Fruit fly (Drosophila melanogaster) whole organism: ENCODE measurements around the gene CG13876.

Source experiments
- CG8478 ChIP-seq: fragments of >200 bp; optimal IDR thresholded peaks from 2 replicates; lab custom pipeline; 2018; ENCODE audit warnings: inconsistent platforms
- Dll ChIP-seq: fragments of >200 bp; optimal IDR thresholded peaks from 2 replicates; lab custom pipeline; 2017
- EcR ChIP-seq, 2 experiments: fragments of >200 bp; optimal IDR thresholded peaks; 2 replicates each; lab custom pipeline; 2017; ENCODE audit warnings: missing biosample characterization in 2 of 2, missing genetic modification characterization in 2 of 2, missing genetic modification reagents in 2 of 2
- pan ChIP-seq: fragments of >200 bp; optimal IDR thresholded peaks from 2 replicates; lab custom pipeline; 2017
- psq ChIP-seq: fragments of >200 bp; optimal IDR thresholded peaks from 2 replicates; lab custom pipeline; 2017
- usp ChIP-seq: fragments of >200 bp; optimal IDR thresholded peaks from 2 replicates; lab custom pipeline; 2017; ENCODE audit warnings: missing biosample characterization, missing genetic modification characterization, mixed read lengths

The CG13876 gene

dm6 chr3L:211200-211599, 5.3 kb downstream of the CG13876 start, which contains the start of gene Prp4k:
Gene Prp4k (minus strand): TSS chr3L:211457.
- TF ChIP-seq usp (no peak), CG8478 (lab: Kevin White, UChicago) (no peak), EcR (GFP tag; optimal IDR thresholded peaks at IDR 0.05; lab: Kevin White, UChicago) (no peak), Dll (lab: Kevin White, UChicago) (no peak)

- TF ChIP-seq Dll (lab: Kevin White, UChicago) (no peak), EcR (GFP tag; optimal IDR thresholded peaks at IDR 0.05; lab: Kevin White, UChicago) (no peak)
Observed at dm6 chr3L:212520-212919, 6.6 kb downstream of the CG13876 start, which contains the start of the genes thoc7 and Dis3l2. Gene thoc7 (minus strand): TSS chr3L:212687. Gene Dis3l2 (plus strand): TSS chr3L:212709.

- TF ChIP-seq pan (lab: Kevin White, UChicago) (no peak), CG8478 (lab: Kevin White, UChicago) (no peak), EcR (GFP tag; optimal IDR thresholded peaks at IDR 0.05; lab: Kevin White, UChicago) (no peak), usp (no peak), psq (lab: Kevin White, UChicago) (no peak), Dll (lab: Kevin White, UChicago) (no peak)
Observed at dm6 chr3L:216325-216724, 10.4 kb downstream of the CG13876 start, which contains the start of gene Kaz1-ORFB. Gene Kaz1-ORFB (plus strand): TSS chr3L:216625.

- TF ChIP-seq pan (lab: Kevin White, UChicago) = no peak
Observed at dm6 chr3L:217480-218118, 11.7 kb downstream of the CG13876 start, which contains the start of gene CG13877. Gene CG13877 (plus strand): TSS chr3L:218068.

DNA sequence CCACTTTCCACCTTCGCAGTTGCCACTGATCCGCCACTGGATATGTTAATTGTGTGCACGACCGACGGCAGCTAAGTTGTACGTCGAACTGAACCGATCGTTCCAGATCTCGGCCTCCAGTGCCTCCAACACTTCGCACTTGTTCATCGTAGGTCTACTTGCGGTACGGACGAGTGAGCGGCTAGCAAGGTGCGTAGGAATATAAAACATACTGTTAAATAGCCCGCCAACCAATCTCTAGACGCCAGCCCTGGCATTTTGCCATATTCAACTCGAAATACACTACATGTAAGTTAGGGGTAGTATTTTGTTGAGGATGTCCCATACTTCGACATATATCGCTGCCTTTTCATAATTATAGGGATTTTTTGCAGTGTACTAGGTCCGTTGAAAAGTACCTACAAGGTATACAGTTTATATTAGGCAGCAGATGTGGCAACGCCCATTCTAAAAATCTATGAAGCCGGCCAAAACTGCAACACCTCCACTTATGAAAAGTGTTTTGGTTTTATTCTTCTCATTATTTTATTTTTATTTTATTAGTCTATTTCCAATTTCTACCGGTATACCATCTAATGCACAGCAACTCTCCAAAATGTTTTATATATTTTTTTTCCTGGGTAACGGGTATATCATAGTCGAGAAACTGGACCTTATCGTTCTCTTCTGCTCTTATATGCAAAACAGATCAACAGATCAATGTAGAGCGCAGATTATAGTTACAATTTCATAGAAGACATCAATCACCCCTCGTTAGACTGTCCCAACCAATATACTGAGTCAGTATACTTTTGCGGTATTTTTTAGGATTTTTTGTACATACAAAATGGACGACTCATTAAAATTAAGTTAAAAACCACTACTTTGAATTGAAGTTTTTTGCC, 17.3 kb downstream of the CG13876 start, which contains the start of the genes pyx and CG33229:
Gene pyx, minus strand, starts transcription at position 51 of the 884 bp plus-strand sequence.
Gene CG33229, plus strand, starts transcription at position 834 of the 884 bp plus-strand sequence.
- TF ChIP-seq usp = no peak
- no peak for TF ChIP-seq pan (lab: Kevin White, UChicago)
- no peak for TF ChIP-seq EcR (GFP tag; optimal IDR thresholded peaks at IDR 0.05; lab: Kevin White, UChicago)
- no peak for TF ChIP-seq psq (lab: Kevin White, UChicago)
- no peak for TF ChIP-seq Dll (lab: Kevin White, UChicago)
- TF ChIP-seq CG8478 (lab: Kevin White, UChicago) = no peak

- TF ChIP-seq Dll (lab: Kevin White, UChicago) (no peak), psq (lab: Kevin White, UChicago) (no peak), usp (no peak), EcR (GFP tag; optimal IDR thresholded peaks at IDR 0.05; lab: Kevin White, UChicago) (no peak), pan (lab: Kevin White, UChicago) (no peak), CG8478 (lab: Kevin White, UChicago) (peak; percentile 45)
Observed at dm6 chr3L:224004-224951, 18.3 kb downstream of the CG13876 start.

DNA sequence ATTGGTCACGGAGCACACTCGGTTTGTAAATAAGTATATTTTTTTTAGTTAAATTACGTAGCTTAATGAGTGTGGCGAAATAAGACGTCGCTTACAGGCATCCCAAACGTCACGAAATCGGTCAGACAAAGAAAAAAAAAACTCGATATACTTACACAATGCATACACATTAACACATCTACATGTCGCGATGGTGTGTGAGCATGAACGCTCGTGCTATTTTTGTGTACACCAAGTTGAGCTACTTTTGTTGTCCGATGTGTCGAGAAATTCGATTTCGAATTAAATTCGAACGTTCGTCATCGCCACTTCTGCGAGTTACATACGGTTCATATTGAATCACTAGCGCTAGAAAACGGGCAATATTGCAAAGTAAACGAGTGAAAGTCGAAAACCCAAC, 19.2 kb downstream of the CG13876 start:
- TF ChIP-seq pan (lab: Kevin White, UChicago) = no peak
- TF ChIP-seq CG8478 (lab: Kevin White, UChicago) = no peak
- no peak for TF ChIP-seq psq (lab: Kevin White, UChicago)
- no peak for TF ChIP-seq EcR (GFP tag; optimal IDR thresholded peaks at IDR 0.05; lab: Kevin White, UChicago)
- no peak for TF ChIP-seq Dll (lab: Kevin White, UChicago)
- TF ChIP-seq usp = no peak

DNA sequence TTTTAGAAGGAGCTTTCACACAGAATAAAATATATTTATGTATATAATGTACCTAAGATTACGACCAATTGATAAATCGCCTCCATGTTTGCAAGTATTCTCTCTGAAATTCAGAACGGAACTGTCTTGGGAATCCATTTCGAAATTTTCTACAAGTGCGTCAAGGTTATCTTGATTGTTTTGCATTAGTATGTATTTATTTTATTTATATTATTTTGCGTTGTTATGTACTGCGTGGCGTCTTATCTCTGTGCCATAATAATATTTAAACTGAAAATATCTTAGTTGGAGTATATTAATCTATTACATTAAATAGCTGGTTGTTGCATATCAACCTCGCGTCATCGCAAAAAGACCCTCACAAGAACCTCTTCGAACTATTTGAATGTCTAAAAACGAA, 25.6 kb downstream of the CG13876 start, which contains the start of gene CG42846:
Gene CG42846, minus strand, starts transcription at position 101 of the 400 bp plus-strand sequence.
- no peak for TF ChIP-seq psq (lab: Kevin White, UChicago)
- no peak for TF ChIP-seq usp
- TF ChIP-seq CG8478 (lab: Kevin White, UChicago) = no peak
- no peak for TF ChIP-seq Dll (lab: Kevin White, UChicago)
- TF ChIP-seq EcR (GFP tag; optimal IDR thresholded peaks at IDR 0.05; lab: Kevin White, UChicago) = no peak
- no peak for TF ChIP-seq pan (lab: Kevin White, UChicago)

dm6 chr3L:232267-232666, 26.3 kb downstream of the CG13876 start, which contains the start of gene CG34454:
Gene CG34454 (minus strand): TSS chr3L:232350.
- TF ChIP-seq EcR (GFP tag; optimal IDR thresholded peaks at IDR 0.05; lab: Kevin White, UChicago) = no peak
- no peak for TF ChIP-seq Dll (lab: Kevin White, UChicago)
- no peak for TF ChIP-seq psq (lab: Kevin White, UChicago)
- TF ChIP-seq CG8478 (lab: Kevin White, UChicago) = no peak
- no peak for TF ChIP-seq pan (lab: Kevin White, UChicago)
- TF ChIP-seq usp = no peak

- TF ChIP-seq usp (no peak), Dll (lab: Kevin White, UChicago) (no peak)
Observed at dm6 chr3L:233251-233650, 27.3 kb downstream of the CG13876 start, which contains the start of gene CG34453. Gene CG34453 (minus strand): TSS chr3L:233351.

DNA sequence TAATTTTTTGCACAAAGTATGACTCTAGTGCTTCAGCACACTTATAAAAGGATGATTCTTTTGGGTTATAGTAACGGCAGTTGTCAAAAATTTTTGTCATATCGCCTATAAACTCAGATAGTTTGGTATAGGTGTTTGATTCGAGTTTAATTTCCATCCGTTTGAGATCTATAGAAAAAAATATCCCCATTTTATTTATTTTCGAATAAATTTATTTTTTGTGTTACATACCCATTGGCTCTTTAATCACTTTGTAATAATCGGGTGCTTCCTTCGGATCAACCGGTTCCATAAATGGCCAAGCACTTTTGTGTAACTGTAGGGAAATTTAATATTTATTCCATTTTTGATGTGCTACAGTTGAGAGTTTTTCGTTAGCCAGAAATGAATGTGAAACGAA, 28.4 kb downstream of the CG13876 start:
- TF ChIP-seq usp = no peak
- TF ChIP-seq EcR (GFP tag; optimal IDR thresholded peaks at IDR 0.05; lab: Kevin White, UChicago) = no peak
- no peak for TF ChIP-seq Dll (lab: Kevin White, UChicago)
- no peak for TF ChIP-seq pan (lab: Kevin White, UChicago)
